Fruit fly (Drosophila melanogaster) whole organism, embryonic: ENCODE measurements around the gene yps.

Experiments used
- Antp ChIP-seq: fragments of 200-800 bp; sonication (Bioruptor generic); optimal IDR thresholded peaks from 3 replicates; lab custom pipeline; 2016; ENCODE audit warnings: missing biosample characterization, missing genetic modification characterization
- CG10209 ChIP-seq: fragments of 200-800 bp; sonication (Bioruptor generic); optimal IDR thresholded peaks from 3 replicates; lab custom pipeline; 2017; ENCODE audit warnings: missing biosample characterization, mild to moderate bottlenecking, missing genetic modification characterization, missing genetic modification reagents
- CG11247 ChIP-seq: fragments of 200-800 bp; sonication (Bioruptor generic); IDR thresholded peaks from 2 replicates; pipeline ENCODE4 v1.3.6; 2022; ENCODE audit warnings: missing biosample characterization, missing genetic modification characterization
- CG12155 ChIP-seq: fragments of 200-800 bp; sonication (Bioruptor generic); optimal IDR thresholded peaks from 3 replicates; lab custom pipeline; 2016; ENCODE audit warnings: missing biosample characterization, missing genetic modification characterization
- CG13424 ChIP-seq: fragments of 200-800 bp; sonication (Bioruptor generic); optimal IDR thresholded peaks from 2 replicates; lab custom pipeline; 2019; ENCODE audit warnings: missing biosample characterization, mild to moderate bottlenecking, missing genetic modification characterization, moderate library complexity
- CG16813 ChIP-seq: fragments of 200-800 bp; sonication (Bioruptor generic); IDR thresholded peaks from 3 replicates; pipeline ENCODE4 v1.3.6; 2022; ENCODE audit warnings: missing biosample characterization, missing genetic modification characterization; ENCODE audit not compliant: partially characterized antibody
- CG18476 ChIP-seq: fragments of 200-800 bp; sonication (Bioruptor generic); optimal IDR thresholded peaks from 2 replicates; lab custom pipeline; 2016; ENCODE audit warnings: missing biosample characterization, mild to moderate bottlenecking, missing genetic modification characterization
- CG2120 ChIP-seq: fragments of 200-800 bp; sonication (Bioruptor generic); optimal IDR thresholded peaks from 3 replicates; lab custom pipeline; 2016; ENCODE audit warnings: missing biosample characterization, missing genetic modification characterization
- CG2712 ChIP-seq: fragments of 200-800 bp; optimal IDR thresholded peaks from 3 replicates; lab custom pipeline; 2019; ENCODE audit warnings: missing biosample characterization, mild to moderate bottlenecking, missing genetic modification characterization, moderate library complexity
- CG2875 ChIP-seq: fragments of 200-800 bp; sonication (Bioruptor generic); optimal IDR thresholded peaks from 2 replicates; lab custom pipeline; 2017; ENCODE audit warnings: missing biosample characterization, mild to moderate bottlenecking, missing genetic modification characterization, missing genetic modification reagents
- CG31365 ChIP-seq: fragments of 200-800 bp; sonication (Bioruptor generic); optimal IDR thresholded peaks from 2 replicates; lab custom pipeline; 2018; ENCODE audit warnings: missing biosample characterization, mild to moderate bottlenecking, missing genetic modification characterization
- CG3281 ChIP-seq: fragments of 200-800 bp; sonication (Bioruptor generic); optimal IDR thresholded peaks from 3 replicates; lab custom pipeline; 2017; ENCODE audit warnings: missing biosample characterization, mild to moderate bottlenecking, missing genetic modification characterization
- CG34422 ChIP-seq: fragments of 200-800 bp; sonication (Bioruptor generic); IDR thresholded peaks from 3 replicates; pipeline ENCODE4 v1.3.6; 2022; ENCODE audit warnings: missing biosample characterization, missing genetic modification characterization
- CG4360 ChIP-seq: fragments of 200-800 bp; sonication (Bioruptor generic); IDR thresholded peaks from 2 replicates; pipeline ENCODE4 v1.3.6; 2022; ENCODE audit warnings: missing biosample characterization, missing genetic modification characterization
- CG4404 ChIP-seq: fragments of 200-800 bp; sonication (Bioruptor generic); IDR thresholded peaks from 2 replicates; pipeline ENCODE4 v1.3.6; 2022; ENCODE audit warnings: missing biosample characterization, missing genetic modification characterization
- CG4424 ChIP-seq: fragments of 200-800 bp; sonication (Bioruptor generic); optimal IDR thresholded peaks from 3 replicates; lab custom pipeline; 2016; ENCODE audit warnings: missing biosample characterization, missing genetic modification characterization
- Chrac-16 ChIP-seq: fragments of 200-800 bp; sonication (Bioruptor generic); optimal IDR thresholded peaks from 3 replicates; lab custom pipeline; 2016; ENCODE audit warnings: missing biosample characterization, missing genetic modification characterization
- D19A ChIP-seq: fragments of 200-800 bp; optimal IDR thresholded peaks from 3 replicates; lab custom pipeline; 2019; ENCODE audit warnings: missing biosample characterization, mild to moderate bottlenecking, missing genetic modification characterization, moderate library complexity
- Doc2 ChIP-seq: fragments of 200-800 bp; sonication (Bioruptor generic); IDR thresholded peaks from 2 replicates; pipeline ENCODE4 v1.3.6; 2022; ENCODE audit warnings: missing biosample characterization, missing genetic modification characterization
- Ets65A ChIP-seq: fragments of 200-800 bp; sonication (Bioruptor generic); peaks from one replicate; lab custom pipeline; 2016; ENCODE audit warnings: missing biosample characterization, missing genetic modification characterization
- Gsc ChIP-seq: fragments of 200-800 bp; sonication (Bioruptor generic); IDR thresholded peaks from 2 replicates; pipeline ENCODE4 v1.3.6; 2022; ENCODE audit warnings: missing biosample characterization, missing genetic modification characterization
- HHEX ChIP-seq: fragments of 200-800 bp; sonication (Bioruptor generic); optimal IDR thresholded peaks from 3 replicates; lab custom pipeline; 2017; ENCODE audit warnings: missing biosample characterization, mild to moderate bottlenecking, missing genetic modification characterization, missing genetic modification reagents
- HLH3B ChIP-seq: fragments of 200-800 bp; sonication (Bioruptor generic); IDR thresholded peaks from 2 replicates; pipeline ENCODE4 v1.3.6; 2022; ENCODE audit warnings: missing biosample characterization, missing genetic modification characterization
- Hey ChIP-seq: fragments of 200-800 bp; sonication (Bioruptor generic); optimal IDR thresholded peaks from 3 replicates; lab custom pipeline; 2018; ENCODE audit warnings: missing biosample characterization, mild to moderate bottlenecking, missing genetic modification characterization
- HmgD ChIP-seq: fragments of 200-800 bp; sonication (Bioruptor generic); optimal IDR thresholded peaks from 3 replicates; lab custom pipeline; 2016; ENCODE audit warnings: missing biosample characterization, missing genetic modification characterization
- Lim3 ChIP-seq: fragments of 200-800 bp; sonication (Bioruptor generic); IDR thresholded peaks from 2 replicates; pipeline ENCODE4 v1.3.6; 2022; ENCODE audit warnings: missing biosample characterization, missing genetic modification characterization
- Lpt ChIP-seq: fragments of >200 bp; optimal IDR thresholded peaks from 2 replicates; lab custom pipeline; 2018; ENCODE audit warnings: missing biosample characterization, missing genetic modification characterization
- Optix ChIP-seq: fragments of 200-800 bp; sonication (Bioruptor generic); IDR thresholded peaks from 3 replicates; pipeline ENCODE4 v1.3.6; 2022; ENCODE audit warnings: missing biosample characterization, missing genetic modification characterization
- Sox100B ChIP-seq: fragments of 200-800 bp; sonication (Bioruptor generic); optimal IDR thresholded peaks from 3 replicates; lab custom pipeline; 2018; ENCODE audit warnings: missing biosample characterization, mild to moderate bottlenecking, missing genetic modification characterization
- Stat92E ChIP-seq, 3 experiments: fragments of >200 bp in 2 of 3; fragments of 200-800 bp in 1 of 3; sonication (Bioruptor generic) in 1 of 3; optimal IDR thresholded peaks; 2 replicates each; lab custom pipeline; 2017 to 2019; ENCODE audit warnings: missing biosample characterization in 3 of 3, missing genetic modification characterization in 3 of 3, mild to moderate bottlenecking in 1 of 3, moderate library complexity in 1 of 3
- Trl ChIP-seq, 3 experiments: fragments of >200 bp in 2 of 3; fragments of 200-800 bp in 1 of 3; sonication (Bioruptor generic) in 1 of 3; optimal IDR thresholded peaks; 2 replicates in 1 of 3; 3 replicates in 2 of 3; lab custom pipeline; 2016 to 2017; ENCODE audit warnings: missing biosample characterization in 1 of 3, missing genetic modification characterization in 1 of 3
- abd-A ChIP-seq: fragments of 200-800 bp; sonication (Bioruptor generic); optimal IDR thresholded peaks from 3 replicates; lab custom pipeline; 2019; ENCODE audit warnings: missing biosample characterization, mild to moderate bottlenecking, missing genetic modification characterization, moderate library complexity
- ato ChIP-seq: fragments of 200-800 bp; sonication (Bioruptor generic); IDR thresholded peaks from 2 replicates; pipeline ENCODE4 v1.3.6; 2022; ENCODE audit warnings: missing biosample characterization, missing genetic modification characterization; ENCODE audit not compliant: partially characterized antibody
- bigmax ChIP-seq: fragments of 200-800 bp; sonication (Bioruptor generic); optimal IDR thresholded peaks from 2 replicates; lab custom pipeline; 2018; ENCODE audit warnings: missing biosample characterization, mild to moderate bottlenecking, missing genetic modification characterization
- cato ChIP-seq: fragments of 200-800 bp; sonication (Bioruptor generic); optimal IDR thresholded peaks from 2 replicates; lab custom pipeline; 2016; ENCODE audit warnings: missing biosample characterization, missing genetic modification characterization, borderline replicate concordance
- dimm ChIP-seq: fragments of 200-800 bp; sonication (Bioruptor generic); IDR thresholded peaks from 2 replicates; pipeline ENCODE4 v1.3.6; 2022; ENCODE audit warnings: missing biosample characterization, missing genetic modification characterization
- disco-r ChIP-seq: fragments of 200-800 bp; sonication (Bioruptor generic); optimal IDR thresholded peaks from 2 replicates; lab custom pipeline; 2016; ENCODE audit warnings: missing biosample characterization, missing genetic modification characterization
- dmrt99B ChIP-seq: fragments of 200-800 bp; sonication (Bioruptor generic); optimal IDR thresholded peaks from 2 replicates; lab custom pipeline; 2018; ENCODE audit warnings: missing biosample characterization, mild to moderate bottlenecking, missing genetic modification characterization, moderate library complexity
- gt ChIP-seq: fragments of 200-800 bp; sonication (Bioruptor generic); IDR thresholded peaks from 2 replicates; pipeline ENCODE4 v1.3.6; 2022; ENCODE audit warnings: missing biosample characterization, missing genetic modification characterization
- lab ChIP-seq: fragments of 200-800 bp; sonication (Bioruptor generic); optimal IDR thresholded peaks from 3 replicates; lab custom pipeline; 2017; ENCODE audit warnings: missing biosample characterization, missing genetic modification characterization, mild to moderate bottlenecking, moderate library complexity, missing genetic modification reagents
- lmd ChIP-seq: fragments of 200-800 bp; sonication (Bioruptor generic); IDR thresholded peaks from 2 replicates; pipeline ENCODE4 v1.3.6; 2022; ENCODE audit warnings: missing biosample characterization, missing genetic modification characterization
- p53 ChIP-seq: fragments of 200-800 bp; sonication (Bioruptor generic); optimal IDR thresholded peaks from 2 replicates; lab custom pipeline; 2016; ENCODE audit warnings: missing biosample characterization, missing genetic modification characterization
- pum ChIP-seq: fragments of 200-800 bp; sonication (Bioruptor generic); optimal IDR thresholded peaks from 2 replicates; lab custom pipeline; 2016; ENCODE audit warnings: missing biosample characterization, missing genetic modification characterization
- ro ChIP-seq: fragments of 200-800 bp; sonication (Bioruptor generic); IDR thresholded peaks from 2 replicates; pipeline ENCODE4 v1.3.6; 2022; ENCODE audit warnings: missing biosample characterization, missing genetic modification characterization
- run ChIP-seq: fragments of 200-800 bp; sonication (Bioruptor generic); optimal IDR thresholded peaks from 3 replicates; lab custom pipeline; 2018; ENCODE audit warnings: missing biosample characterization, mild to moderate bottlenecking, missing genetic modification characterization
- sd ChIP-seq: fragments of 200-800 bp; sonication (Bioruptor generic); optimal IDR thresholded peaks from 3 replicates; lab custom pipeline; 2018; ENCODE audit warnings: missing biosample characterization, mild to moderate bottlenecking, missing genetic modification characterization, moderate library complexity
- sima ChIP-seq: fragments of 200-800 bp; sonication (Bioruptor generic); optimal IDR thresholded peaks from 2 replicates; lab custom pipeline; 2016; ENCODE audit warnings: missing biosample characterization, missing genetic modification characterization
- sob ChIP-seq: fragments of 200-800 bp; sonication (Bioruptor generic); IDR thresholded peaks from 2 replicates; pipeline ENCODE4 v1.3.6; 2022; ENCODE audit warnings: missing biosample characterization, missing genetic modification characterization
- tap ChIP-seq: fragments of 200-800 bp; optimal IDR thresholded peaks from 3 replicates; lab custom pipeline; 2019; ENCODE audit warnings: missing biosample characterization, mild to moderate bottlenecking, missing genetic modification characterization, moderate library complexity
- tup ChIP-seq: fragments of 200-800 bp; sonication (Bioruptor generic); optimal IDR thresholded peaks from 2 replicates; lab custom pipeline; 2016; ENCODE audit warnings: missing biosample characterization, mild to moderate bottlenecking, missing genetic modification characterization, moderate library complexity
- zfh2 ChIP-seq: fragments of 200-800 bp; sonication (Bioruptor generic); optimal IDR thresholded peaks from 2 replicates; lab custom pipeline; 2016; ENCODE audit warnings: missing biosample characterization, missing genetic modification characterization

Gene yps

DNA sequence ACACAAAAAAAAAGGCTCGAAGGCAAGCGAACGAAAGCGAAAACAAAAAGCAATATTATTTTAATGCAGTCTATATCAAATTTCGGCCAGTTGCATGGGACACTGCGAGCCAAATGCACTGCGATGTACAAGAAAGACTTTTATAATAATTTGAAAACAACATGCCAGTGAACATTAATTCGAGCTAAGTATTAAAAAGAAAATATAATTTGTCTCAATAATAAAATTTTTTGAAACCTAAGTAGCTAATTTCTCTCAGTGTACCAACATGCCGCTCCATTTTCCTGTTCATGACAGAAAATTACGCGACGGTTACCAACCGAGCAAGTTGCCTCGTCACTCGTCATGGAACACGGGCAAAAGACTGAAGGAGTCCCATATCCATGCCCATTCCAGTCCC, 47.6 kb downstream of the yps start (continued):
- peak; percentile 10 for TF ChIP-seq CG3281 (GFP tag; lab: Kevin White, UChicago)
- TF ChIP-seq run (tag; lab: Kevin White, UChicago) = no peak
- no peak for TF ChIP-seq HmgD (GFP tag; lab: Kevin White, UChicago)
- peak; percentile 47 for TF ChIP-seq CG13424 (tag; lab: Kevin White, UChicago)
- peak; percentile 28 for TF ChIP-seq CG2120
- TF ChIP-seq CG18476 (GFP tag; lab: Kevin White, UChicago) = peak; percentile 32
- no peak for TF ChIP-seq Hey
- peak; percentile 30 for TF ChIP-seq lab (GFP tag; lab: Kevin White, UChicago)
- no peak for TF ChIP-seq tup (GFP tag; lab: Kevin White, UChicago)
- TF ChIP-seq CG12155 (GFP tag; lab: Kevin White, UChicago) = peak; percentile 40
- TF ChIP-seq dimm = no peak
- 0 out of 3 replicates have a peak, but pooled peaks have one; percentile 57 for TF ChIP-seq Optix (GFP tag; lab: Robert Waterston, UW)
- TF ChIP-seq zfh2 (GFP tag; lab: Kevin White, UChicago) = no peak
- TF ChIP-seq abd-A (tag; lab: Kevin White, UChicago) = no peak
- no peak for TF ChIP-seq Stat92E (GFP tag; optimal IDR thresholded peaks at IDR 0.05; lab: Kevin White, UChicago)
- peak; percentile 63 for TF ChIP-seq Sox100B (GFP tag; lab: Kevin White, UChicago)
- peak; percentile 47; the same call in 1 of the 3 replicates for TF ChIP-seq CG34422
- TF ChIP-seq CG4404 = peak; percentile 78
- TF ChIP-seq CG31365 (tag; lab: Kevin White, UChicago) = no peak
- peak; percentile 24 for TF ChIP-seq CG2875 (GFP tag; lab: Kevin White, UChicago)
- peak; percentile 61 for TF ChIP-seq Chrac-16 (GFP tag; lab: Kevin White, UChicago)
- TF ChIP-seq sd (tag; lab: Kevin White, UChicago) = no peak
- peak; percentile 54; the same call in 1 of the 2 replicates for TF ChIP-seq sob (GFP tag; lab: Robert Waterston, UW)
- peak; percentile 55 for TF ChIP-seq lmd (GFP tag; lab: Robert Waterston, UW)
- TF ChIP-seq CG2712 = peak; percentile 77
- peak; percentile 61 for TF ChIP-seq HLH3B
- no peak for TF ChIP-seq Lim3 (GFP tag; lab: Robert Waterston, UW)
- peak; percentile 47 for TF ChIP-seq cato (GFP tag; lab: Kevin White, UChicago)
- TF ChIP-seq ro (GFP tag; lab: Robert Waterston, UW) = peak; percentile 11; the same call in 1 of the 2 replicates
- no peak for TF ChIP-seq p53
- TF ChIP-seq D19A = peak; percentile 61
- no peak for TF ChIP-seq CG11247 (GFP tag; lab: Robert Waterston, UW)
- TF ChIP-seq Gsc (GFP tag; lab: Robert Waterston, UW) = no peak
- TF ChIP-seq Lpt (GFP tag; lab: Kevin White, UChicago) = no peak
- peak; percentile 49 for TF ChIP-seq pum (GFP tag; lab: Kevin White, UChicago)
- peak; percentile 26 for TF ChIP-seq Antp (GFP tag; lab: Kevin White, UChicago)
- no peak for TF ChIP-seq Doc2 (GFP tag; lab: Robert Waterston, UW)
- 0 out of 2 replicates have a peak, but pooled peaks have one; percentile 8 for TF ChIP-seq gt (GFP tag; lab: Robert Waterston, UW)
- TF ChIP-seq disco-r (GFP tag; lab: Kevin White, UChicago) = no peak
- no peak for TF ChIP-seq bigmax (GFP tag; lab: Kevin White, UChicago)
- TF ChIP-seq CG16813 (GFP tag; lab: Robert Waterston, UW) = no peak
- TF ChIP-seq dmrt99B = peak; percentile 61
- no peak for TF ChIP-seq Trl (optimal IDR thresholded peaks at IDR 0.05; lab: Kevin White, UChicago)
- peak; percentile 45 for TF ChIP-seq Trl (GFP tag; optimal IDR thresholded peaks at IDR 0.05; lab: Kevin White, UChicago)
- TF ChIP-seq tap (tag; lab: Kevin White, UChicago) = peak; percentile 49
- peak; percentile 48 for TF ChIP-seq HHEX (GFP tag; lab: Kevin White, UChicago)
- TF ChIP-seq Ets65A = peak; percentile 79
- TF ChIP-seq CG10209 = peak; percentile 64
- peak; percentile 72 for TF ChIP-seq CG4424 (GFP tag; lab: Kevin White, UChicago)
- TF ChIP-seq ato (GFP tag; lab: Robert Waterston, UW) = no peak
- no peak for TF ChIP-seq sima (GFP tag; lab: Kevin White, UChicago)
- peak; percentile 43; the same call in 1 of the 2 replicates for TF ChIP-seq CG4360 (GFP tag; lab: Robert Waterston, UW)
